Worm (Caenorhabditis elegans) whole organism, midembryonic: ENCODE results near the gene ZK686.3.

ENCODE experiments used
- T22C8.4 ChIP-seq: fragments of 200-800 bp; sonication (Bioruptor generic); IDR thresholded peaks from 2 replicates; pipeline ENCODE4 v1.3.6; 2022; ENCODE audit warnings: missing genetic modification characterization, missing compliant biosample characterization
- cog-1 ChIP-seq: sonication (generic microtip); optimal IDR thresholded peaks from 2 replicates; lab custom pipeline; 2016; ENCODE audit warnings: missing genetic modification characterization, missing compliant biosample characterization
- flt-1 ChIP-seq: fragments of 200-800 bp; sonication (Bioruptor generic); IDR thresholded peaks from 2 replicates; pipeline ENCODE4 v1.3.6; 2022; ENCODE audit warnings: missing genetic modification characterization, missing compliant biosample characterization
- klf-2 ChIP-seq: fragments of 200-800 bp; sonication (Bioruptor generic); conservative IDR thresholded peaks from 2 replicates; pipeline ENCODE4 v1.3.6; 2022; ENCODE audit warnings: missing genetic modification reagents, missing genetic modification characterization, missing compliant biosample characterization
- med-1 ChIP-seq: sonication (generic microtip); optimal IDR thresholded peaks from 2 replicates; lab custom pipeline; 2017; ENCODE audit warnings: missing genetic modification characterization, mild to moderate bottlenecking, missing compliant biosample characterization, antibody characterized with exemption, missing genetic modification reagents; ENCODE audit not compliant: insufficient read depth
- ref-1 ChIP-seq: fragments of 200-800 bp; sonication (Bioruptor generic); conservative IDR thresholded peaks from 2 replicates; pipeline ENCODE4 v1.3.6; 2022; ENCODE audit warnings: missing genetic modification reagents, missing genetic modification characterization, missing compliant biosample characterization
- tab-1 ChIP-seq: fragments of 200-800 bp; sonication (Bioruptor generic); IDR thresholded peaks from 2 replicates; pipeline ENCODE4 v1.3.6; 2022; ENCODE audit warnings: missing genetic modification characterization, missing compliant biosample characterization
- ztf-23 ChIP-seq: fragments of 200-800 bp; sonication (Bioruptor generic); IDR thresholded peaks from 2 replicates; pipeline ENCODE4 v1.3.6; 2022; ENCODE audit warnings: missing genetic modification reagents, missing genetic modification characterization, missing compliant biosample characterization
- ztf-29 ChIP-seq: fragments of 200-800 bp; sonication (Bioruptor generic); IDR thresholded peaks from 2 replicates; pipeline ENCODE4 v1.3.6; 2022; ENCODE audit warnings: missing genetic modification reagents, missing genetic modification characterization, missing compliant biosample characterization

Gene ZK686.3

ce11 chrIII:7768963-7769362 lies at the start of gene ZK686.3:
ZK686.3 (minus strand) TSS chrIII:7769063.
- TF ChIP-seq med-1 (GFP tag; lab: Kevin White, UChicago) (no peak), klf-2 (no peak), tab-1 (GFP tag; lab: Robert Waterston, UW) (no peak), ztf-23 (GFP tag; lab: Robert Waterston, UW) (no peak), T22C8.4 (GFP tag; lab: Robert Waterston, UW) (no peak), cog-1 (tag; lab: Kevin White, UChicago) (no peak), flt-1 (GFP tag; lab: Robert Waterston, UW) (no peak), ref-1 (no peak), ztf-29 (GFP tag; lab: Robert Waterston, UW) (no peak)

ce11 chrIII:7816463-7816862 lies 47.6 kb upstream of the ZK686.3 start:
- TF ChIP-seq ztf-29 (GFP tag; lab: Robert Waterston, UW) (no peak), med-1 (GFP tag; lab: Kevin White, UChicago) (no peak), klf-2 (no peak), tab-1 (GFP tag; lab: Robert Waterston, UW) (no peak), flt-1 (GFP tag; lab: Robert Waterston, UW) (no peak), cog-1 (tag; lab: Kevin White, UChicago) (no peak), T22C8.4 (GFP tag; lab: Robert Waterston, UW) (no peak), ztf-23 (GFP tag; lab: Robert Waterston, UW) (no peak), ref-1 (no peak)

ce11 chrIII:7815571-7816348 lies 46.9 kb upstream of the ZK686.3 start:
- no peak for TF ChIP-seq ref-1
- TF ChIP-seq cog-1 (tag; lab: Kevin White, UChicago): no peak

DNA sequence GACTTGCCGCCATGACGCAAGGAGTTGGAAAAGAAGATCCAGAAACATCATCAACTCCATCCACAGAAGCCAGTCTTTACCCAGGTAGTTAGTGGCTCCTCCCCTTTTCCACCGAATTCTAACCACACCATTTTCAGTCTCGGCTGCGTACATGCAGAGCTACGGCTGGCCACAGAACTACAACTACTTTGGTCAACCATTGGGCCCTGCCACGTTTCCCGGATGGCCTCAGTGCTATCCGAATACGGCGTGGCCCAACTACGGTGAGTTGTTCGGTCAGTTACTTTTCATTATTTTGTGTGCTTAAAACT lies 46.1 kb upstream of the ZK686.3 start:
- TF ChIP-seq T22C8.4 (GFP tag; lab: Robert Waterston, UW): no peak
- TF ChIP-seq tab-1 (GFP tag; lab: Robert Waterston, UW): no peak
- TF ChIP-seq klf-2: no peak

DNA sequence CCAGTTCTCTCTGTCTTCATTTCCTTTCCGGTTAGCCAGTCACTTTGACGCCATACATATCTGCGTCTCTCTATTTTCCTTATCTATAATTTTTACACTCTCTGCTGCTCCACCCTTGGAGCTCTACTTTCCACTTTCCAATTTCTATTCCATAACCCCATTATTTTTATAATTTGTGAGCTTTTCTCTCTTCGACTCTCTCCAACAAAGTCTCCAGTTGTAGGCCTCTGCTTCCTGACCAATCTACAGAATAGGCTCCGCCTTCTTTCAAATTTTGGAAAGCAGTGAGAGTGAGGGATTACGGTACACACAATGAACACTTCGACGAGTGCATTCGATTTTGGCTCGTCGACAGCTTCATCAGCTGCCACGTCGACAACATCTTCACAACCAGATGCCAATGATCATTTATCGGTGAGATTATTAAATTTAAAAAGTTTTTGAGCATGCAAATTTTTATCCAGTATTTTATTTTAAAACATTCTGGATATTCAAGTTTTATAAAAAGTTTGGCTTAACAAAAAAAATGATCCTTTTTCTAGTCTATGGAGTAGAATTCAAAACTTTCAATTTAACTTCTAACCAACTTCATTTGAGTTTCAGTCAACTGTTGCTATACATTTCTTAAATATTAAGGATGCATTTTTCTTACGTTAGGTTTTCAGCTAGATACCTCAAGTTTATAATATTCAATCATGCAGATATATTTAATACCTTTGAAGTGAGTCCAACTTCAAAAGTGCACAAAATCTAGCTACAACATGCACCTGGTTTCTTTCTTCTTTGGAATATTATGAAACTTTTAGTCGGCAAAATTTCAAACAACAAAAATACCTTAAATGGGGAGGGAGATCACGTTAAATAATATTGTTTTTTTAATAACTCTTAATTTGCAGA lies 45.5 kb upstream of the ZK686.3 start, which contains the start of gene egl-5:
Gene egl-5 (plus strand): TSS at position 216 of the 897 bp plus-strand sequence.
- TF ChIP-seq tab-1 (GFP tag; lab: Robert Waterston, UW) (no peak), ztf-23 (GFP tag; lab: Robert Waterston, UW) (no peak), klf-2 (no peak), flt-1 (GFP tag; lab: Robert Waterston, UW) (no peak)

DNA sequence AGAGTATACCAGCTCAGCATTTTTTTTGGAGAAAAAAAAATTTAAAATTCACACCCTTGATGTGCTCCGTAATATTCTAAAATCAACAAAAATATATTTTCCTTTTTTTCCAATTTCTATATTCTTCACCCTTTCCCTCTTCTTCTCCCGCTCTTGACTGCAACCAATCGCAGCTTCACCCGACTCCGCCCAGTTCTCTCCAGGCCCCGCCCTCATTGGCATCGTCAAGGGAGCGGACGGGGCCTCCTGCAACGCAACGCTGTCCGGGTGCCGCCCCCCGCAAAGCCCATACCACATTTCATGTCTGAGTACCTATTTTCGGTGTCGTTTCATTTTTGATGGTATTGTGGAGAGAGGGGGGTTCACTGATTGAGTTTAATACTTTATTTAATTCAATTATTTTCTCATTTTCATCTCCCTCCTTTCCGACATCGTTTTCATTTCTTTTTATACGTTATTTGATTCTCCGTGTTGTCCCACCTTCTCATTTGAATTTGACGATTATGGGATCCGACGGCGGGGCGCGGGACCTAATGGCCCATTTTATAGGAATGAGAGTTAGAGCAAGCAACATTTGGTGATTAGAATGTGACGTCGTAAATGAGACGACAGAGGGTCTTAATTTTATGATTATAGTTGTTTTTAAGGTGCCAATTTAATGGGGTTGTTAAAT lies 43.5 kb upstream of the ZK686.3 start:
- TF ChIP-seq klf-2: no peak
- no peak for TF ChIP-seq ref-1
- no peak for TF ChIP-seq flt-1 (GFP tag; lab: Robert Waterston, UW)
- TF ChIP-seq T22C8.4 (GFP tag; lab: Robert Waterston, UW): no peak
- TF ChIP-seq ztf-29 (GFP tag; lab: Robert Waterston, UW): no peak
- TF ChIP-seq ztf-23 (GFP tag; lab: Robert Waterston, UW): peak; percentile 40; the same call in 1 of the 2 replicates

DNA sequence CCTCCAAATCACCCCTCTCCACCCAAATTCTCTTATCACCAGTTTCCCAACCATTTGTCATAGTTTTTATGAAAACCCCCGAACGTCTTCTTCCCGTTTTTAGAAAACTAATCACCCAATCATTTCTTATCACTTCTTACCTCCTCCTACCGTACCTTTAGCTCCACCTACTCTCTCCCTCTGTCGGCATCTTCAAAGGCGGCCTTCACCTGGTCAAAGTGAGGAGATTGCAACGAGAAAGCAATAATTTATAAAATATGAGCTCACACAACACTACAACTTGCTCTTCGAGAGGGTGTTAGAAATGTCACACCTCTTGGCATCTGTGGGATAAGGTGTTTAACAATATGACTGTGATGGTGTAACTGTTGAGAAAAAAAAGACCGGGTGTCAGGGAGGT lies 40.2 kb upstream of the ZK686.3 start:
- no peak for TF ChIP-seq ztf-29 (GFP tag; lab: Robert Waterston, UW)
- TF ChIP-seq flt-1 (GFP tag; lab: Robert Waterston, UW): no peak
- no peak for TF ChIP-seq cog-1 (tag; lab: Kevin White, UChicago)
- TF ChIP-seq T22C8.4 (GFP tag; lab: Robert Waterston, UW): no peak
- no peak for TF ChIP-seq ref-1
- TF ChIP-seq ztf-23 (GFP tag; lab: Robert Waterston, UW): no peak
- no peak for TF ChIP-seq klf-2
- TF ChIP-seq med-1 (GFP tag; lab: Kevin White, UChicago): no peak
- no peak for TF ChIP-seq tab-1 (GFP tag; lab: Robert Waterston, UW)

ce11 chrIII:7806947-7807346 lies 38.1 kb upstream of the ZK686.3 start:
- TF ChIP-seq tab-1 (GFP tag; lab: Robert Waterston, UW) (no peak), ztf-29 (GFP tag; lab: Robert Waterston, UW) (no peak), T22C8.4 (GFP tag; lab: Robert Waterston, UW) (no peak), klf-2 (no peak), cog-1 (tag; lab: Kevin White, UChicago) (no peak), ztf-23 (GFP tag; lab: Robert Waterston, UW) (no peak), flt-1 (GFP tag; lab: Robert Waterston, UW) (no peak), med-1 (GFP tag; lab: Kevin White, UChicago) (no peak)

DNA sequence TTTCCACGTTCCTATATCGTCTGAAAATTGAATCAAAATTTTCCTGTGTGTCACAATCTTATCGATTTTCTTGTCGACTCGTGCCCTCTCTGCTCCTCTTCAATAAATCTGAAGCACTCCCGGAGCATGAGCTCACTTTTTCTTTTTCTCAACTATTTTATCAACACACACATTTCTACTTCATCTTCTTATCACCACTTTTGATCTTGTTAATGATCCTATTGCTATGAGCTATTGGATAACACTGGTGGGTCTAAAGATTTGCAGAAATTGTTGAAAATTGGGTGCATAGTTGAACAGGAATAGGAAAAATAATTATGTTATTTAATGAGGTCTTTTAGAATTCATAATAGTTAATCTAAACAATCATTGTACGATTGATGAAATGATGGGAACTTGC lies 36.4 kb upstream of the ZK686.3 start:
- TF ChIP-seq ztf-23 (GFP tag; lab: Robert Waterston, UW): no peak
- no peak for TF ChIP-seq T22C8.4 (GFP tag; lab: Robert Waterston, UW)
- no peak for TF ChIP-seq ref-1
- TF ChIP-seq flt-1 (GFP tag; lab: Robert Waterston, UW): no peak
- TF ChIP-seq klf-2: no peak
- no peak for TF ChIP-seq med-1 (GFP tag; lab: Kevin White, UChicago)
- no peak for TF ChIP-seq tab-1 (GFP tag; lab: Robert Waterston, UW)
- no peak for TF ChIP-seq cog-1 (tag; lab: Kevin White, UChicago)
- TF ChIP-seq ztf-29 (GFP tag; lab: Robert Waterston, UW): no peak
